Fruit fly (Drosophila melanogaster): ENCODE results near the gene CG44362.

The CG44362 gene

dm6 chr3L:11407202-11407829 lies 10.0 kb downstream of the CG44362 start (continued):
- TF ChIP-seq dsx (GFP tag; optimal IDR thresholded peaks at IDR 0.05; ENCODE audit: poor library complexity, severe bottlenecking), result no peak
- no peak for TF ChIP-seq CG6276 (GFP tag; optimal IDR thresholded peaks at IDR 0.05)
- TF ChIP-seq CG32006 (GFP tag; optimal IDR thresholded peaks at IDR 0.05), result peak; percentile 10
- TF ChIP-seq salr (GFP tag; optimal IDR thresholded peaks at IDR 0.05), result peak in 1 of 2 experiments; percentile 23
- peak; percentile 47 for TF ChIP-seq CG31627 (GFP tag; optimal IDR thresholded peaks at IDR 0.05)
- peak; percentile 37 for TF ChIP-seq lz (GFP tag; optimal IDR thresholded peaks at IDR 0.05)
- TF ChIP-seq svp (GFP tag), result peak; percentile 70
- no peak for TF ChIP-seq CG11902 (GFP tag; optimal IDR thresholded peaks at IDR 0.05)
- TF ChIP-seq OdsH (GFP tag; optimal IDR thresholded peaks at IDR 0.05), result peak; percentile 37
- no peak for TF ChIP-seq CG6854 (GFP tag; optimal IDR thresholded peaks at IDR 0.05)
- no peak for TF ChIP-seq CG8119 (GFP tag; IDR thresholded peaks at IDR 0.05)
- no peak for TF ChIP-seq CG3919 (GFP tag; optimal IDR thresholded peaks at IDR 0.05)
- TF ChIP-seq CG8319 (GFP tag; optimal IDR thresholded peaks at IDR 0.05), result no peak

- TF ChIP-seq CG8119 (GFP tag; IDR thresholded peaks at IDR 0.05) (0 out of 3 replicates have a peak, but pooled peaks have one; percentile 15), CG4318 (GFP tag; optimal IDR thresholded peaks at IDR 0.05) (peak; percentile 0), Eip78C (GFP tag) (peak; percentile 60), svp (GFP tag) (peak; percentile 61), CG11294 (GFP tag; IDR thresholded peaks at IDR 0.05) (no peak), esn (GFP tag; optimal IDR thresholded peaks at IDR 0.05) (peak; percentile 7), CG15336 (GFP tag; IDR thresholded peaks at IDR 0.05) (no peak), acj6 (GFP tag; optimal IDR thresholded peaks at IDR 0.05) (peak; percentile 13), CG32006 (GFP tag; optimal IDR thresholded peaks at IDR 0.05) (peak; percentile 36), Sox102F (GFP tag; optimal IDR thresholded peaks at IDR 0.05) (no peak), Hr4 (GFP tag; optimal IDR thresholded peaks at IDR 0.05) (peak; percentile 16)
Measured at dm6 chr3L:11408282-11409047, 11.1 kb downstream of the CG44362 start.

- TF ChIP-seq esn (GFP tag; optimal IDR thresholded peaks at IDR 0.05) (no peak), Hr39 (GFP tag; optimal IDR thresholded peaks at IDR 0.05) (no peak), fd59A (GFP tag; optimal IDR thresholded peaks at IDR 0.05) (no peak), CG6808 (GFP tag; optimal IDR thresholded peaks at IDR 0.05) (no peak), svp (GFP tag) (no peak), acj6 (GFP tag; optimal IDR thresholded peaks at IDR 0.05) (no peak), CG16779 (tag; optimal IDR thresholded peaks at IDR 0.05) (no peak), CG1621 (tag; optimal IDR thresholded peaks at IDR 0.05) (no peak), lz (GFP tag; optimal IDR thresholded peaks at IDR 0.05) (no peak), dsx (GFP tag; optimal IDR thresholded peaks at IDR 0.05; ENCODE audit: poor library complexity, severe bottlenecking) (no peak), CG10669 (GFP tag; optimal IDR thresholded peaks at IDR 0.05) (no peak), Blimp-1 (GFP tag; optimal IDR thresholded peaks at IDR 0.05) (no peak), Ets21C (GFP tag; optimal IDR thresholded peaks at IDR 0.05) (no peak), CG8119 (GFP tag; IDR thresholded peaks at IDR 0.05) (no peak), OdsH (GFP tag; optimal IDR thresholded peaks at IDR 0.05) (no peak), CG6792 (GFP tag; optimal IDR thresholded peaks at IDR 0.05) (no peak), CG8632 (GFP tag; optimal IDR thresholded peaks at IDR 0.05) (no peak), CG15336 (GFP tag; IDR thresholded peaks at IDR 0.05) (no peak), CG6163 (GFP tag; IDR thresholded peaks at IDR 0.05) (no peak), spab (GFP tag; optimal IDR thresholded peaks at IDR 0.05) (no peak)
Measured at dm6 chr3L:11410505-11410904, 13.2 kb downstream of the CG44362 start.

- TF ChIP-seq CG11762 (GFP tag; optimal IDR thresholded peaks at IDR 0.05; ENCODE audit: insufficient read depth) (no peak), svp (GFP tag) (peak; percentile 40)
Measured at dm6 chr3L:11413697-11414096, 16.4 kb downstream of the CG44362 start.
